Fruit fly (Drosophila melanogaster): ENCODE measurements around the gene CG42813.
A peak's percentile ranks its signal among the peaks of the same experiment; 100 is the strongest.

Gene CG42813

DNA sequence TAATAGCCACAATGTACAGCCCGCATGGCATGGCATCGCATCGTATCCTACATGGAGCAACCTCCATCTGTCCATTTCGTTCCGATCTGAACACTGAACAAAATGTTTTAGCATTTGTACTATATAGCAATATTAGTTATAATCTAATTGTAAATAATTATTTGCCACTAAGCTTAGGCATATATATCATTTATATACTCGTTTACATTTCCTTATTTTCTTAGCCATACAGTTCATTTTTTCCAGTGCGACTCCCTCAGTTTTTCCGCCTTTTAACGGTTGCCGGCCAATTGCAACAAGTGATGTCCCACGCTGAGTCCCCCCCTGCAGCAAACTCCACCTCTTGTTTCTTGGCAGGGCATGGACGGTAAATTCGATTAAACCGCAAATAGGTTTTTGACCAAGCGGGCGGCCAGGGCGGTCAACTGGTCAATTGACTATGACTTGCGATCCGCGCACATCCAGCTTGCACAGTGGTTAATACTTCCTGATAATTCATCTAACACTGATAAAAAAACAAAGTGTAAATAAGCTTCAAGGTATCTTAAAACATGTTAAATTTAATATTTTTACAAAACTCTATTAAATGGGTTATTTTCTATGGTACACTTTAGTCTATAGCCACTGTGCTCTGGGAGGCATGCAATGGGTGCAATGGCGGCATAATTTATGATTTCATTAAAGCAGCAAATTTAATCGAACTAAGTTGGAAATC, 18.6 kb downstream of the CG42813 start (continued):
- TF ChIP-seq caup (GFP tag; optimal IDR thresholded peaks at IDR 0.05; ENCODE audit: severe bottlenecking) (no peak), D19A (tag; optimal IDR thresholded peaks at IDR 0.05) (no peak), Drgx (GFP tag; IDR thresholded peaks at IDR 0.05) (peak; percentile 12; the same call in 1 of the 2 replicates), HLH3B (GFP tag; IDR thresholded peaks at IDR 0.05) (0 out of 2 replicates have a peak, but pooled peaks have one; percentile 27), CG15601 (tag; optimal IDR thresholded peaks at IDR 0.05) (no peak), ttk (GFP tag; IDR thresholded peaks at IDR 0.05) (no peak), esg (GFP tag; conservative IDR thresholded peaks at IDR 0.05) (0 out of 2 replicates have a peak, but pooled peaks have one; percentile 14), CG15514 (GFP tag; optimal IDR thresholded peaks at IDR 0.05) (no peak), Dip3 (GFP tag; optimal IDR thresholded peaks at IDR 0.05) (no peak), CG11696 (GFP tag; IDR thresholded peaks at IDR 0.05) (no peak), BtbVII (GFP tag; optimal IDR thresholded peaks at IDR 0.05) (no peak), CG2116 (GFP tag; optimal IDR thresholded peaks at IDR 0.05) (no peak), so (GFP tag; IDR thresholded peaks at IDR 0.05) (no peak), Dref (GFP tag; IDR thresholded peaks at IDR 0.05) (no peak), phol (tag; optimal IDR thresholded peaks at IDR 0.05) (no peak), CG17359 (tag; optimal IDR thresholded peaks at IDR 0.05) (no peak), TFAM (GFP tag; optimal IDR thresholded peaks at IDR 0.05) (no peak), CG16779 (GFP tag; IDR thresholded peaks at IDR 0.05) (no peak), HHEX (GFP tag; optimal IDR thresholded peaks at IDR 0.05) (no peak), Ravus (GFP tag; IDR thresholded peaks at IDR 0.05) (no peak), repo (GFP tag; optimal IDR thresholded peaks at IDR 0.05) (no peak), Mad (GFP tag; optimal IDR thresholded peaks at IDR 0.05) (no peak), Doc2 (GFP tag; IDR thresholded peaks at IDR 0.05) (no peak), HLHmδ (GFP tag; optimal IDR thresholded peaks at IDR 0.05) (no peak), cwo (GFP tag; optimal IDR thresholded peaks at IDR 0.05) (no peak), disco-r (GFP tag; optimal IDR thresholded peaks at IDR 0.05) (no peak), shn (GFP tag; optimal IDR thresholded peaks at IDR 0.05) (no peak), CG13296 (GFP tag; optimal IDR thresholded peaks at IDR 0.05) (no peak), Med (GFP tag) (peak; percentile 25)

DNA sequence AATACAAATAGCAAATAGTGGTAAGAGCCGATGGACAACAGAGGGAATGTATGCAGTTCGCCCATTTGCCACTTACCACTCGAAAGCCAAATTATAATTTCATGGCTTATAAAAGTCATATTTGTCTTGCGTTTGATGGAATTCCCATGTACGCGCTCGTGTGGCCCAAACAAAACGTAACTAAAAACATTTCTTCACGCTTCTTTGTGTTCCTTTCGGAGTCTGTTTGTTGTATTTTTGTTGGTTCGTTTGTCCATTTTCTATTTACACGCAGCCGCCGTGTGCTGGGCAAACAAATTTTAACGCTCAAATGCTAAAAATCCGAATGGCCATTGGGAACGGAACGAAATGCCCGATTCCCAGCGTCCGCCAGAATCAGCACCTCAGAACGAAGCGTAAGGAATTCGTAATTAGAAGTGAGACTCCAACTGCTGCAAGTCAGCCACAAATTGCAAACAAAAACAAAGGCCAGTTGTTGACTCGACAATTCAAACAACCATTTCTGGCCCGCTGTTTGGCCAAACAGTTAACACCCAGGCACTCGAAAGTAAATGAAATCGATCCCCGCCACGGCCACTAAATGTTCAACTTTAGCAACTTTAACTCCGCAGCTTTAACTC, 19.5 kb downstream of the CG42813 start:
- TF ChIP-seq vfl (GFP tag; optimal IDR thresholded peaks at IDR 0.05), result no peak
- TF ChIP-seq pan (optimal IDR thresholded peaks at IDR 0.05), result no peak
- peak in 1 of 2 experiments; percentile 60 for TF ChIP-seq pan (GFP tag; optimal IDR thresholded peaks at IDR 0.05 in 1 of 2, IDR thresholded peaks at IDR 0.05 in 1 of 2)
- TF ChIP-seq vvl (GFP tag; IDR thresholded peaks at IDR 0.05), result no peak
- TF ChIP-seq HHEX (GFP tag; optimal IDR thresholded peaks at IDR 0.05), result peak; percentile 46
- TF ChIP-seq PHDP (tag; optimal IDR thresholded peaks at IDR 0.05), result peak; percentile 18
- TF ChIP-seq Poxn (GFP tag; IDR thresholded peaks at IDR 0.05), result no peak
- TF ChIP-seq hkb (optimal IDR thresholded peaks at IDR 0.05), result no peak
- TF ChIP-seq hkb (GFP tag; IDR thresholded peaks at IDR 0.05), result peak; percentile 67
- TF ChIP-seq CG12744 (GFP tag; optimal IDR thresholded peaks at IDR 0.05), result no peak
- no peak for TF ChIP-seq CG9215 (GFP tag; IDR thresholded peaks at IDR 0.05)
- no peak for TF ChIP-seq bowl (GFP tag; IDR thresholded peaks at IDR 0.05)
- TF ChIP-seq Max (GFP tag; optimal IDR thresholded peaks at IDR 0.05), result no peak
- TF ChIP-seq unpg (GFP tag; optimal IDR thresholded peaks at IDR 0.05), result peak; percentile 4
- TF ChIP-seq CG4730 (GFP tag; IDR thresholded peaks at IDR 0.05), result no peak
- TF ChIP-seq CG4854 (GFP tag; optimal IDR thresholded peaks at IDR 0.05), result no peak
- TF ChIP-seq CG6175 (GFP tag; IDR thresholded peaks at IDR 0.05), result no peak
- peak; percentile 31; the same call in 1 of the 2 replicates for TF ChIP-seq al (GFP tag; IDR thresholded peaks at IDR 0.05)
- TF ChIP-seq Optix (GFP tag; IDR thresholded peaks at IDR 0.05), result no peak
- TF ChIP-seq CG34224 (GFP tag; IDR thresholded peaks at IDR 0.05; ENCODE audit: partially characterized antibody), result no peak
- peak; percentile 37 for TF ChIP-seq maf-S (GFP tag; optimal IDR thresholded peaks at IDR 0.05)
- no peak for TF ChIP-seq Ets97D (GFP tag; optimal IDR thresholded peaks at IDR 0.05)
- TF ChIP-seq CG9727 (GFP tag; optimal IDR thresholded peaks at IDR 0.05), result peak; percentile 69
